Worm (Caenorhabditis elegans): ENCODE data around the gene F02C12.2.

DNA sequence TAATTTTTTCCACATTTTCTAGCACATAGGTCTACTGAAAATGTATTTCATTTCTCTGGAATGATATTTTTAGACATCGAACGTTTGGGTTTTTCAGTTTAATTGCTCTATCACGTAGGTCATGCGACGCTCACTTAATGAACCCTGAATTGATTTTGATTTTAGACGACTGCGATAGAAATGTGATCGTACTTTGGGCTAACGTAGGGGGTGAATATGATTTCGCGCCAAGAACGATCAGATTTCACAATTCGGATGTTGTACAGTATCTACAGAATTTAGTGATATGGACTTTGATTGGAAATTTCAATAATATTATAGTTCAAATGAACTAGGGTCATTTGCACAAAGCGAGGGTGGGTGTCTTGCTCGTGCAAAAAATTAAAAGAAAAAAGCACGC, 47.0 kb downstream of the F02C12.2 start:
- TF ChIP-seq hmg-1.2 (GFP tag; IDR thresholded peaks at IDR 0.05) (no peak), mes-4 (tag; optimal IDR thresholded peaks at IDR 0.05) (no peak), egl-18 (GFP tag; IDR thresholded peaks at IDR 0.05) (no peak), ccch-3 (GFP tag; optimal IDR thresholded peaks at IDR 0.05) (no peak), efl-1 (GFP tag; optimal IDR thresholded peaks at IDR 0.05) (no peak), F39B2.1 (GFP tag; IDR thresholded peaks at IDR 0.05) (no peak), lag-1 (GFP tag; IDR thresholded peaks at IDR 0.05) (no peak), ceh-40 (GFP tag; IDR thresholded peaks at IDR 0.05) (no peak), atf-7 (tag; optimal IDR thresholded peaks at IDR 0.05) (no peak), attf-5 (GFP tag; optimal IDR thresholded peaks at IDR 0.05) (no peak), lsy-27 (tag; optimal IDR thresholded peaks at IDR 0.05; ENCODE audit: borderline replicate concordance, insufficient read depth) (no peak), B0336.3 (GFP tag; IDR thresholded peaks at IDR 0.05) (no peak)
